In genomic region chr2L:15903725-15904124, dm6 we compare ENCODE assay signal across 2 fruit fly cellular contexts.
TF ChIP-seq lines count a peak whose summit lies in the region.

No protein-coding gene starts in this region.

- TF ChIP-seq CTCF in S2 (optimal IDR thresholded peaks at IDR 0.05; lab: Kevin White, UChicago) = peak; percentile 81 to 86
- peak; percentile 85 for TF ChIP-seq CTCF in whole organism, embryonic (GFP tag; optimal IDR thresholded peaks at IDR 0.05; lab: Kevin White, UChicago)

TF ChIP-seq in whole organism, embryonic, 481 proteins besides CTCF, POLR2A, EP300 and RAD21:
- no peak for TF ChIP-seq rib (GFP tag; IDR thresholded peaks at IDR 0.05; lab: Robert Waterston, UW)
- TF ChIP-seq Ets65A (GFP tag; lab: Kevin White, UChicago) = peak; percentile 73
- no peak for TF ChIP-seq ftz-f1 (GFP tag; optimal IDR thresholded peaks at IDR 0.05; lab: Kevin White, UChicago)
